Worm (Caenorhabditis elegans) whole organism, L3 larva: ENCODE data around the gene fbxa-78.

Experiments
- R02D3.7 ChIP-seq: fragments of 150-350 bp; optimal IDR thresholded peaks from 2 replicates; lab custom pipeline; 2014; ENCODE audit warnings: missing biosample characterization, missing genetic modification characterization
- aly-2 ChIP-seq: fragments of 150-350 bp; optimal IDR thresholded peaks from 2 replicates; lab custom pipeline; 2014; ENCODE audit warnings: missing biosample characterization, missing genetic modification characterization
- ceh-16 ChIP-seq: sonication (generic microtip); optimal IDR thresholded peaks from 2 replicates; lab custom pipeline; 2017; ENCODE audit warnings: missing biosample characterization, missing genetic modification characterization
- ceh-28 ChIP-seq: fragments of 150-350 bp; optimal IDR thresholded peaks from 2 replicates; lab custom pipeline; 2014; ENCODE audit warnings: missing biosample characterization, missing genetic modification reagents, missing genetic modification characterization
- ceh-82 ChIP-seq: fragments of 150-350 bp; optimal IDR thresholded peaks from 2 replicates; lab custom pipeline; 2014; ENCODE audit warnings: missing biosample characterization, missing genetic modification characterization
- ceh-9 ChIP-seq: sonication (generic microtip); optimal IDR thresholded peaks from 2 replicates; lab custom pipeline; 2018; ENCODE audit warnings: missing biosample characterization, missing genetic modification characterization
- egl-27 ChIP-seq: sonication (generic microtip); optimal IDR thresholded peaks from 4 replicates; lab custom pipeline; 2017; ENCODE audit warnings: missing biosample characterization, missing genetic modification reagents, missing genetic modification characterization
- elt-1 ChIP-seq: fragments of 150-350 bp; optimal IDR thresholded peaks from 2 replicates; lab custom pipeline; 2014; ENCODE audit warnings: missing biosample characterization, missing genetic modification characterization
- elt-2 ChIP-seq: sonication (generic microtip); optimal IDR thresholded peaks from 2 replicates; lab custom pipeline; 2016; ENCODE audit warnings: missing genetic modification reagents, mild to moderate bottlenecking, missing genetic modification characterization, missing compliant biosample characterization
- elt-3 ChIP-seq, 3 experiments: fragments of 150-350 bp in 1 of 3; sonication (generic microtip) in 2 of 3; optimal IDR thresholded peaks; 2 replicates in 2 of 3; 4 replicates in 1 of 3; lab custom pipeline; 2014 to 2017; ENCODE audit warnings: missing biosample characterization in 3 of 3, missing genetic modification characterization in 3 of 3
- eor-1 ChIP-seq, 2 experiments: fragments of 150-350 bp; optimal IDR thresholded peaks; 2 replicates each; lab custom pipeline; 2014 to 2018; ENCODE audit warnings: missing biosample characterization in 2 of 2, missing genetic modification characterization in 2 of 2
- fkh-10 ChIP-seq: sonication (generic microtip); optimal IDR thresholded peaks from 2 replicates; lab custom pipeline; 2017; ENCODE audit warnings: missing biosample characterization, missing genetic modification reagents, missing genetic modification characterization
- fkh-2 ChIP-seq: fragments of 150-350 bp; optimal IDR thresholded peaks from 2 replicates; lab custom pipeline; 2014; ENCODE audit warnings: missing biosample characterization, missing genetic modification reagents, missing genetic modification characterization
- fos-1 ChIP-seq: fragments of 150-350 bp; optimal IDR thresholded peaks from 2 replicates; lab custom pipeline; 2014; ENCODE audit warnings: missing biosample characterization, missing genetic modification characterization
- hmg-11 ChIP-seq: sonication (generic microtip); optimal IDR thresholded peaks from 2 replicates; lab custom pipeline; 2016; ENCODE audit warnings: missing genetic modification characterization, missing compliant biosample characterization
- jun-1 ChIP-seq: fragments of 150-350 bp; optimal IDR thresholded peaks from 2 replicates; lab custom pipeline; 2014; ENCODE audit warnings: missing biosample characterization, missing genetic modification reagents, missing genetic modification characterization
- lsy-12 ChIP-seq: sonication (generic microtip); optimal IDR thresholded peaks from 2 replicates; lab custom pipeline; 2016; ENCODE audit warnings: mild to moderate bottlenecking, missing genetic modification characterization, missing compliant biosample characterization
- mdl-1 ChIP-seq: fragments of 150-350 bp; optimal IDR thresholded peaks from 2 replicates; lab custom pipeline; 2014; ENCODE audit warnings: missing biosample characterization, missing genetic modification characterization
- nfya-1 ChIP-seq: sonication (generic microtip); optimal IDR thresholded peaks from 2 replicates; lab custom pipeline; 2017; ENCODE audit warnings: missing genetic modification characterization, mild to moderate bottlenecking, missing compliant biosample characterization, antibody characterized with exemption, moderate library complexity; ENCODE audit not compliant: insufficient read depth
- nhr-23 ChIP-seq: fragments of 150-350 bp; optimal IDR thresholded peaks from 2 replicates; lab custom pipeline; 2014; ENCODE audit warnings: missing biosample characterization, missing genetic modification reagents, missing genetic modification characterization
- nhr-67 ChIP-seq: fragments of 150-350 bp; optimal IDR thresholded peaks from 2 replicates; lab custom pipeline; 2014; ENCODE audit warnings: missing biosample characterization, missing genetic modification characterization
- nhr-76 ChIP-seq: fragments of 150-350 bp; sonication (generic microtip); optimal IDR thresholded peaks from 5 replicates; lab custom pipeline; 2014; ENCODE audit warnings: missing biosample characterization, missing genetic modification characterization
- nhr-77 ChIP-seq: fragments of 150-350 bp; optimal IDR thresholded peaks from 2 replicates; lab custom pipeline; 2014; ENCODE audit warnings: missing biosample characterization, missing genetic modification characterization
- pha-4 ChIP-seq: fragments of 150-350 bp; optimal IDR thresholded peaks from 2 replicates; lab custom pipeline; 2014; ENCODE audit warnings: missing biosample characterization, missing genetic modification reagents, missing genetic modification characterization
- pqm-1 ChIP-seq: fragments of 150-350 bp; optimal IDR thresholded peaks from 2 replicates; lab custom pipeline; 2017; ENCODE audit warnings: missing biosample characterization, missing genetic modification characterization, inconsistent platforms
- sea-2 ChIP-seq: fragments of 150-350 bp; sonication (generic microtip); optimal IDR thresholded peaks from 4 replicates; lab custom pipeline; 2014; ENCODE audit warnings: missing biosample characterization, missing genetic modification reagents, missing genetic modification characterization
- tbx-2 ChIP-seq: sonication (generic microtip); optimal IDR thresholded peaks from 2 replicates; lab custom pipeline; 2016; ENCODE audit warnings: mild to moderate bottlenecking, missing genetic modification characterization, missing compliant biosample characterization
- unc-39 ChIP-seq: sonication (generic microtip); optimal IDR thresholded peaks from 4 replicates; lab custom pipeline; 2017; ENCODE audit warnings: missing biosample characterization, missing genetic modification characterization
- unc-62 ChIP-seq: fragments of 150-350 bp; sonication (generic microtip); optimal IDR thresholded peaks from 4 replicates; lab custom pipeline; 2014; ENCODE audit warnings: missing biosample characterization, missing genetic modification reagents, missing genetic modification characterization
- zag-1 ChIP-seq: fragments of 150-350 bp; optimal IDR thresholded peaks from 2 replicates; lab custom pipeline; 2014; ENCODE audit warnings: missing biosample characterization, missing genetic modification characterization
- ztf-11 ChIP-seq: fragments of 150-350 bp; optimal IDR thresholded peaks from 2 replicates; lab custom pipeline; 2014; ENCODE audit warnings: missing biosample characterization, missing genetic modification characterization
- ztf-4 ChIP-seq: fragments of 150-350 bp; optimal IDR thresholded peaks from 2 replicates; lab custom pipeline; 2014; ENCODE audit warnings: missing biosample characterization, missing genetic modification characterization

fbxa-78 gene

ce11 chrIII:1279197-1279596, 20.9 kb upstream of the fbxa-78 start:
- TF ChIP-seq ceh-9 (no peak), pqm-1 (tag; lab: Kevin White, UChicago) (peak; percentile 98), jun-1 (tag; lab: Kevin White, UChicago) (peak; percentile 89), egl-27 (tag; lab: Kevin White, UChicago) (peak; percentile 45), nhr-77 (tag; lab: Kevin White, UChicago) (no peak), elt-2 (tag; lab: Kevin White, UChicago) (peak; percentile 99), ceh-28 (tag; lab: Kevin White, UChicago) (peak; percentile 42), pha-4 (tag; lab: Kevin White, UChicago) (peak; percentile 95), unc-39 (tag; lab: Kevin White, UChicago) (no peak)
- TF ChIP-seq, all 47 proteins: peak for 6

ce11 chrIII:1275513-1275912, 17.3 kb upstream of the fbxa-78 start, which contains the start of gene fbxa-30:
Gene fbxa-30 (minus strand): TSS chrIII:1275613.
- TF ChIP-seq nhr-67: no peak
- TF ChIP-seq elt-2 (tag; lab: Kevin White, UChicago): peak; percentile 6

ce11 chrIII:1273655-1274328, 15.5 kb upstream of the fbxa-78 start, which contains the start of gene fbxa-29:
Gene fbxa-29 (minus strand): TSS chrIII:1273705.
- TF ChIP-seq ceh-28 (tag; lab: Kevin White, UChicago): no peak
- TF ChIP-seq ceh-82 (tag; lab: Kevin White, UChicago): no peak
- peak; percentile 58 for TF ChIP-seq pqm-1 (tag; lab: Kevin White, UChicago)
- no peak for TF ChIP-seq fkh-10 (GFP tag; lab: Kevin White, UChicago)
- no peak for TF ChIP-seq elt-1 (tag; lab: Kevin White, UChicago)
- TF ChIP-seq elt-2 (tag; lab: Kevin White, UChicago): peak; percentile 72
- no peak for TF ChIP-seq unc-62 (GFP tag; lab: Kevin White, UChicago)
- TF ChIP-seq hmg-11: no peak
- no peak for TF ChIP-seq R02D3.7 (tag; lab: Kevin White, UChicago)
- TF ChIP-seq elt-3 (tag; optimal IDR thresholded peaks at IDR 0.05; lab: Kevin White, UChicago): no peak
- no peak for TF ChIP-seq nfya-1 (tag; lab: Kevin White, UChicago)
- no peak for TF ChIP-seq sea-2 (GFP tag; lab: Kevin White, UChicago)
- no peak for TF ChIP-seq fkh-2 (tag; lab: Kevin White, UChicago)

ce11 chrIII:1271378-1271926, 13.2 kb upstream of the fbxa-78 start, which contains the start of gene fbxa-31:
Gene fbxa-31 (minus strand): TSS chrIII:1271428.
- TF ChIP-seq ceh-9: no peak
- TF ChIP-seq ceh-28 (tag; lab: Kevin White, UChicago): no peak
- TF ChIP-seq zag-1 (tag; lab: Kevin White, UChicago): no peak
- TF ChIP-seq aly-2 (tag; lab: Kevin White, UChicago): no peak
- TF ChIP-seq mdl-1 (tag; lab: Kevin White, UChicago): no peak
- TF ChIP-seq pha-4 (tag; lab: Kevin White, UChicago): peak; percentile 96
- TF ChIP-seq elt-2 (tag; lab: Kevin White, UChicago): peak; percentile 59
- no peak for TF ChIP-seq nhr-76 (tag; lab: Kevin White, UChicago)
- no peak for TF ChIP-seq ceh-16 (tag; lab: Kevin White, UChicago)
- no peak for TF ChIP-seq fos-1
- no peak for TF ChIP-seq ztf-11 (tag; lab: Kevin White, UChicago)
- no peak for TF ChIP-seq ztf-4
- TF ChIP-seq elt-1 (tag; lab: Kevin White, UChicago): no peak
- TF ChIP-seq unc-39 (tag; lab: Kevin White, UChicago): no peak
- TF ChIP-seq pqm-1 (tag; lab: Kevin White, UChicago): peak; percentile 48

ce11 chrIII:1269156-1269555, 10.9 kb upstream of the fbxa-78 start, which contains the start of gene fbxa-32:
Gene fbxa-32 (minus strand): TSS chrIII:1269256.
- TF ChIP-seq eor-1 (tag; optimal IDR thresholded peaks at IDR 0.05; lab: Kevin White, UChicago) (no peak), sea-2 (GFP tag; lab: Kevin White, UChicago) (no peak), elt-2 (tag; lab: Kevin White, UChicago) (peak; percentile 57), lsy-12 (tag; lab: Kevin White, UChicago) (no peak), pha-4 (tag; lab: Kevin White, UChicago) (peak; percentile 14), nhr-23 (tag; lab: Kevin White, UChicago) (no peak), fkh-10 (GFP tag; lab: Kevin White, UChicago) (no peak), zag-1 (tag; lab: Kevin White, UChicago) (no peak), jun-1 (tag; lab: Kevin White, UChicago) (no peak), fos-1 (no peak), elt-1 (tag; lab: Kevin White, UChicago) (no peak), pqm-1 (tag; lab: Kevin White, UChicago) (no peak), tbx-2 (tag; lab: Kevin White, UChicago) (no peak)
- TF ChIP-seq, all 47 proteins: peak for 2
